Worm (Caenorhabditis elegans) whole organism, L4 larva: ENCODE data around the gene C56E10.3.

ENCODE experiments used
- dpl-1 ChIP-seq: fragments of 150-350 bp; optimal IDR thresholded peaks from 2 replicates; lab custom pipeline; 2014; ENCODE audit warnings: missing biosample characterization, missing genetic modification reagents, missing genetic modification characterization
- egl-27 ChIP-seq: sonication (generic microtip); optimal IDR thresholded peaks from 3 replicates; lab custom pipeline; 2017; ENCODE audit warnings: missing biosample characterization, missing genetic modification reagents, missing genetic modification characterization
- lin-1 ChIP-seq: fragments of 200-800 bp; sonication (Bioruptor generic); IDR thresholded peaks from 2 replicates; pipeline ENCODE4 v1.3.6; 2022; ENCODE audit warnings: missing genetic modification reagents, missing genetic modification characterization, missing compliant biosample characterization
- lin-15B ChIP-seq: fragments of 150-350 bp; sonication (generic microtip); optimal IDR thresholded peaks from 3 replicates; lab custom pipeline; 2014; ENCODE audit warnings: missing biosample characterization, missing genetic modification characterization
- madf-5 ChIP-seq, 2 experiments: fragments of 200-800 bp; sonication (Bioruptor generic); IDR thresholded peaks; 2 replicates each; pipeline ENCODE4 v1.3.6; 2022; ENCODE audit warnings: missing compliant biosample characterization in 2 of 2, missing genetic modification characterization in 2 of 2
- nhr-11 ChIP-seq: fragments of 150-350 bp; optimal IDR thresholded peaks from 2 replicates; lab custom pipeline; 2014; ENCODE audit warnings: missing biosample characterization, missing genetic modification characterization
- nhr-28 ChIP-seq: fragments of 150-350 bp; optimal IDR thresholded peaks from 2 replicates; lab custom pipeline; 2014; ENCODE audit warnings: missing biosample characterization, missing genetic modification characterization
- unc-39 ChIP-seq: sonication (generic microtip); optimal IDR thresholded peaks from 2 replicates; lab custom pipeline; 2017; ENCODE audit warnings: missing biosample characterization, missing genetic modification characterization
- zip-11 ChIP-seq: fragments of 200-800 bp; sonication (Bioruptor generic); IDR thresholded peaks from 2 replicates; pipeline ENCODE4 v1.3.6; 2022; ENCODE audit warnings: missing genetic modification characterization, missing compliant biosample characterization

DNA sequence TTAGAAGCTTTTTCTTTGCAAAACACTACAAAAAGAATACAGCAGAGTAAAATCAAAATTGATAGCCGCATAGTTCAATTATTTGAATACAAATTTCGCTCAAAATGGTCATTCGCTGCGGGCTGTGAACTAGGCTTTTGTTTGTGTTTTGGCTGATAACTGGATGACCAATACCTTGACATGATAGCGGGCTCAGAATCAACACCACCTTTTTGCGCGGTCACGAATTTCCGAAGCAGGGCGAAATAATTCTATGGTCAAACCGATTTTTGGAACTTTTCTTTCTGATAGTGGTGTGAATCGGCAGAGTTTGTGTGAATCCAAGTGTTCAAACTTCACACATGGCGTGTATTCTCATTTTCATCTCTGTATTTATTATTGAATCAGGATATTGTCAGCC, 52.8 kb downstream of the C56E10.3 start, which contains the start of the genes F38B6.7 and F38B6.2:
- no peak for TF ChIP-seq nhr-28
- TF ChIP-seq lin-1 (GFP tag; lab: Robert Waterston, UW) = no peak
- TF ChIP-seq unc-39 (tag; lab: Kevin White, UChicago) = no peak
- no peak for TF ChIP-seq egl-27 (tag; lab: Kevin White, UChicago)
- no peak for TF ChIP-seq dpl-1
- no peak for TF ChIP-seq madf-5 (GFP tag; IDR thresholded peaks at IDR 0.05; lab: Robert Waterston, UW)
- no peak for TF ChIP-seq lin-15B
- no peak for TF ChIP-seq zip-11 (GFP tag; lab: Robert Waterston, UW)
- TF ChIP-seq nhr-11 (tag; lab: Kevin White, UChicago) = no peak
